Fruit fly (Drosophila melanogaster) whole organism, embryonic: Measurements from ENCODE around the gene oxt.
A peak's percentile ranks its signal among the peaks of the same experiment; 100 is the strongest.

Experiments used
- Bteb2 ChIP-seq: fragments of 200-800 bp; sonication (Bioruptor generic); optimal IDR thresholded peaks from 2 replicates; lab custom pipeline; 2016; ENCODE audit warnings: missing biosample characterization, missing genetic modification characterization
- CG10274 ChIP-seq: fragments of 200-800 bp; sonication (Bioruptor generic); optimal IDR thresholded peaks from 3 replicates; lab custom pipeline; 2017; ENCODE audit warnings: missing biosample characterization, mild to moderate bottlenecking, missing genetic modification characterization
- CG10654 ChIP-seq: fragments of 200-800 bp; sonication (Bioruptor generic); optimal IDR thresholded peaks from 2 replicates; lab custom pipeline; 2016; ENCODE audit warnings: missing biosample characterization, missing genetic modification characterization
- CG12104 ChIP-seq: fragments of 200-800 bp; sonication (Bioruptor generic); optimal IDR thresholded peaks from 3 replicates; lab custom pipeline; 2016; ENCODE audit warnings: missing biosample characterization, missing genetic modification characterization
- CG13296 ChIP-seq: fragments of 200-800 bp; sonication (Bioruptor generic); optimal IDR thresholded peaks from 3 replicates; lab custom pipeline; 2018; ENCODE audit warnings: missing biosample characterization, mild to moderate bottlenecking, missing genetic modification characterization
- CG18476 ChIP-seq: fragments of 200-800 bp; sonication (Bioruptor generic); optimal IDR thresholded peaks from 2 replicates; lab custom pipeline; 2016; ENCODE audit warnings: missing biosample characterization, mild to moderate bottlenecking, missing genetic modification characterization
- CG18764 ChIP-seq: fragments of 200-800 bp; sonication (Bioruptor generic); optimal IDR thresholded peaks from 3 replicates; lab custom pipeline; 2016; ENCODE audit warnings: missing biosample characterization, missing genetic modification characterization
- CG2199 ChIP-seq: fragments of 200-800 bp; sonication (Bioruptor generic); IDR thresholded peaks from 3 replicates; pipeline ENCODE4 v1.3.6; 2022; ENCODE audit warnings: missing biosample characterization, missing genetic modification characterization
- CG30403 ChIP-seq: fragments of 200-800 bp; sonication (Bioruptor generic); optimal IDR thresholded peaks from 3 replicates; lab custom pipeline; 2016; ENCODE audit warnings: missing biosample characterization, missing genetic modification characterization
- CG34422 ChIP-seq: fragments of 200-800 bp; sonication (Bioruptor generic); IDR thresholded peaks from 3 replicates; pipeline ENCODE4 v1.3.6; 2022; ENCODE audit warnings: missing biosample characterization, missing genetic modification characterization
- CG42726 ChIP-seq: fragments of 200-800 bp; sonication (Bioruptor generic); IDR thresholded peaks from 2 replicates; pipeline ENCODE4 v1.3.6; 2022; ENCODE audit warnings: missing biosample characterization, missing genetic modification characterization; ENCODE audit not compliant: partially characterized antibody
- CG6175 ChIP-seq: fragments of 200-800 bp; sonication (Bioruptor generic); IDR thresholded peaks from 3 replicates; pipeline ENCODE4 v1.3.6; 2022; ENCODE audit warnings: missing biosample characterization, missing genetic modification characterization
- CG6689 ChIP-seq: fragments of 200-800 bp; sonication (Bioruptor generic); IDR thresholded peaks from 2 replicates; pipeline ENCODE4 v1.3.6; 2022; ENCODE audit warnings: missing biosample characterization, missing genetic modification characterization
- CG7928 ChIP-seq: fragments of 200-800 bp; sonication (Bioruptor generic); optimal IDR thresholded peaks from 2 replicates; lab custom pipeline; 2017; ENCODE audit warnings: missing biosample characterization, mild to moderate bottlenecking, missing genetic modification characterization
- CG8478 ChIP-seq: fragments of >200 bp; optimal IDR thresholded peaks from 2 replicates; lab custom pipeline; 2018
- CG9609 ChIP-seq: fragments of 200-800 bp; sonication (Bioruptor generic); optimal IDR thresholded peaks from 3 replicates; lab custom pipeline; 2016; ENCODE audit warnings: missing biosample characterization, missing genetic modification characterization
- CG9876 ChIP-seq: fragments of 200-800 bp; sonication (Bioruptor generic); optimal IDR thresholded peaks from 2 replicates; lab custom pipeline; 2016; ENCODE audit warnings: missing biosample characterization, missing genetic modification characterization
- CoRest ChIP-seq: fragments of 200-800 bp; sonication (Bioruptor generic); optimal IDR thresholded peaks from 3 replicates; lab custom pipeline; 2018; ENCODE audit warnings: missing biosample characterization, mild to moderate bottlenecking, missing genetic modification characterization, moderate library complexity
- Dfd ChIP-seq, 2 experiments: fragments of >200 bp; optimal IDR thresholded peaks; 2 replicates each; lab custom pipeline; 2017; ENCODE audit warnings: missing biosample characterization in 2 of 2, missing genetic modification characterization in 2 of 2
- E2f1 ChIP-seq: fragments of 200-800 bp; sonication (Bioruptor generic); IDR thresholded peaks from 2 replicates; pipeline ENCODE4 v1.3.6; 2022; ENCODE audit warnings: missing biosample characterization, missing genetic modification characterization
- Ets97D ChIP-seq: fragments of 200-800 bp; sonication (Bioruptor generic); optimal IDR thresholded peaks from 3 replicates; lab custom pipeline; 2016; ENCODE audit warnings: missing biosample characterization, missing genetic modification characterization
- Fer1 ChIP-seq: fragments of 200-800 bp; sonication (Bioruptor generic); optimal IDR thresholded peaks from 2 replicates; lab custom pipeline; 2017; ENCODE audit warnings: missing biosample characterization, mild to moderate bottlenecking, missing genetic modification characterization
- Gug ChIP-seq: fragments of 200-800 bp; sonication (Bioruptor generic); IDR thresholded peaks from 4 replicates; pipeline ENCODE4 v1.3.6; 2022; ENCODE audit warnings: missing biosample characterization, missing genetic modification characterization
- H15 ChIP-seq: fragments of 200-800 bp; sonication (Bioruptor generic); IDR thresholded peaks from 3 replicates; pipeline ENCODE4 v1.3.6; 2022; ENCODE audit warnings: missing biosample characterization, missing genetic modification characterization
- H2.0 ChIP-seq: fragments of 200-800 bp; sonication (Bioruptor generic); IDR thresholded peaks from 2 replicates; pipeline ENCODE4 v1.3.6; 2022; ENCODE audit warnings: missing biosample characterization, missing genetic modification characterization
- HmgZ ChIP-seq: fragments of 200-800 bp; sonication (Bioruptor generic); optimal IDR thresholded peaks from 2 replicates; lab custom pipeline; 2018; ENCODE audit warnings: missing biosample characterization, mild to moderate bottlenecking, missing genetic modification characterization
- Kr ChIP-seq: fragments of 200-800 bp; sonication (Bioruptor generic); optimal IDR thresholded peaks from 2 replicates; lab custom pipeline; 2017; ENCODE audit warnings: missing biosample characterization, mild to moderate bottlenecking, missing genetic modification characterization
- Mrtf ChIP-seq: fragments of 200-800 bp; sonication (Bioruptor generic); IDR thresholded peaks from 3 replicates; pipeline ENCODE4 v1.3.6; 2022; ENCODE audit warnings: missing biosample characterization, missing genetic modification characterization
- Opbp ChIP-seq: fragments of 200-800 bp; sonication (Bioruptor generic); IDR thresholded peaks from 3 replicates; pipeline ENCODE4 v1.3.6; 2022; ENCODE audit warnings: missing biosample characterization, missing genetic modification characterization; ENCODE audit not compliant: partially characterized antibody
- Ravus ChIP-seq: fragments of 200-800 bp; sonication (Bioruptor generic); IDR thresholded peaks from 2 replicates; pipeline ENCODE4 v1.3.6; 2022; ENCODE audit warnings: missing biosample characterization, missing genetic modification characterization
- ac ChIP-seq: fragments of 200-800 bp; sonication (Bioruptor generic); optimal IDR thresholded peaks from 3 replicates; lab custom pipeline; 2017; ENCODE audit warnings: missing biosample characterization, mild to moderate bottlenecking, missing genetic modification characterization
- al ChIP-seq: fragments of 200-800 bp; sonication (Bioruptor generic); IDR thresholded peaks from 2 replicates; pipeline ENCODE4 v1.3.6; 2022; ENCODE audit warnings: missing biosample characterization, missing genetic modification characterization
- amos ChIP-seq: fragments of 200-800 bp; sonication (Bioruptor generic); IDR thresholded peaks from 2 replicates; pipeline ENCODE4 v1.3.6; 2022; ENCODE audit warnings: missing biosample characterization, missing genetic modification characterization; ENCODE audit not compliant: partially characterized antibody
- ato ChIP-seq: fragments of 200-800 bp; sonication (Bioruptor generic); IDR thresholded peaks from 2 replicates; pipeline ENCODE4 v1.3.6; 2022; ENCODE audit warnings: missing biosample characterization, missing genetic modification characterization; ENCODE audit not compliant: partially characterized antibody
- az2 ChIP-seq: fragments of 200-800 bp; sonication (Bioruptor generic); optimal IDR thresholded peaks from 3 replicates; lab custom pipeline; 2016; ENCODE audit warnings: missing biosample characterization, missing genetic modification characterization
- bcd ChIP-seq: fragments of 200-800 bp; sonication (Bioruptor generic); optimal IDR thresholded peaks from 2 replicates; lab custom pipeline; 2017; ENCODE audit warnings: missing biosample characterization, mild to moderate bottlenecking, missing genetic modification characterization
- exex ChIP-seq: fragments of 200-800 bp; sonication (Bioruptor generic); optimal IDR thresholded peaks from 4 replicates; lab custom pipeline; 2018; ENCODE audit warnings: missing biosample characterization, mild to moderate bottlenecking, missing genetic modification characterization, moderate library complexity
- grn ChIP-seq: fragments of 200-800 bp; sonication (Bioruptor generic); optimal IDR thresholded peaks from 3 replicates; lab custom pipeline; 2017; ENCODE audit warnings: missing biosample characterization, missing genetic modification characterization
- gt ChIP-seq: fragments of 200-800 bp; sonication (Bioruptor generic); IDR thresholded peaks from 2 replicates; pipeline ENCODE4 v1.3.6; 2022; ENCODE audit warnings: missing biosample characterization, missing genetic modification characterization
- kah ChIP-seq: fragments of 200-800 bp; sonication (Bioruptor generic); optimal IDR thresholded peaks from 2 replicates; lab custom pipeline; 2018; ENCODE audit warnings: missing biosample characterization, mild to moderate bottlenecking, missing genetic modification characterization
- lola ChIP-seq, 3 experiments: fragments of >200 bp in 2 of 3; fragments of 200-800 bp in 1 of 3; sonication (Bioruptor generic) in 1 of 3; optimal IDR thresholded peaks; 2 replicates each; lab custom pipeline; 2017 to 2019; ENCODE audit warnings: missing biosample characterization in 3 of 3, missing genetic modification characterization in 3 of 3, mild to moderate bottlenecking in 1 of 3, moderate library complexity in 1 of 3
- nerfin-2 ChIP-seq: fragments of 200-800 bp; sonication (Bioruptor generic); IDR thresholded peaks from 2 replicates; pipeline ENCODE4 v1.3.6; 2022; ENCODE audit warnings: missing biosample characterization, missing genetic modification characterization; ENCODE audit not compliant: partially characterized antibody
- psq ChIP-seq: fragments of 200-800 bp; sonication (Bioruptor generic); optimal IDR thresholded peaks from 2 replicates; lab custom pipeline; 2017; ENCODE audit warnings: missing biosample characterization, missing genetic modification characterization
- pum ChIP-seq: fragments of 200-800 bp; sonication (Bioruptor generic); optimal IDR thresholded peaks from 2 replicates; lab custom pipeline; 2016; ENCODE audit warnings: missing biosample characterization, missing genetic modification characterization
- salm ChIP-seq: fragments of 200-800 bp; sonication (Bioruptor generic); optimal IDR thresholded peaks from 2 replicates; lab custom pipeline; 2018; ENCODE audit warnings: missing biosample characterization, mild to moderate bottlenecking, missing genetic modification characterization
- shn ChIP-seq: fragments of 200-800 bp; sonication (Bioruptor generic); optimal IDR thresholded peaks from 3 replicates; lab custom pipeline; 2016; ENCODE audit warnings: missing biosample characterization, missing genetic modification characterization
- sna ChIP-seq: fragments of 200-800 bp; sonication (Bioruptor generic); IDR thresholded peaks from 2 replicates; pipeline ENCODE4 v1.3.6; 2022; ENCODE audit warnings: missing biosample characterization, missing genetic modification characterization; ENCODE audit not compliant: partially characterized antibody
- tna ChIP-seq: fragments of 200-800 bp; sonication (Bioruptor generic); IDR thresholded peaks from 2 replicates; pipeline ENCODE4 v1.3.6; 2022; ENCODE audit warnings: missing biosample characterization, missing genetic modification characterization; ENCODE audit not compliant: partially characterized antibody
- vnd ChIP-seq: fragments of 200-800 bp; sonication (Bioruptor generic); IDR thresholded peaks from 3 replicates; pipeline ENCODE4 v1.3.6; 2022; ENCODE audit warnings: missing biosample characterization, missing genetic modification characterization; ENCODE audit not compliant: partially characterized antibody
- yki ChIP-seq: fragments of >200 bp; optimal IDR thresholded peaks from 3 replicates; lab custom pipeline; 2018
- z ChIP-seq: fragments of 200-800 bp; sonication (Bioruptor generic); IDR thresholded peaks from 3 replicates; pipeline ENCODE4 v1.3.6; 2022; ENCODE audit warnings: missing biosample characterization, missing genetic modification characterization

oxt gene

dm6 chr3L:2243846-2244528, 18.5 kb downstream of the oxt start, which contains the start of gene CG32301 (continued):
- TF ChIP-seq lola (GFP tag; optimal IDR thresholded peaks at IDR 0.05; lab: Kevin White, UChicago) (no peak), bcd (GFP tag; lab: Kevin White, UChicago) (no peak), Opbp (GFP tag; lab: Robert Waterston, UW) (peak; percentile 71; the same call in 2 of the 3 replicates), Gug (no peak), ac (GFP tag; lab: Kevin White, UChicago) (no peak), sna (GFP tag; lab: Robert Waterston, UW) (peak; percentile 64), CG12104 (GFP tag; lab: Kevin White, UChicago) (no peak), z (GFP tag; lab: Robert Waterston, UW) (no peak), al (no peak), grn (GFP tag; lab: Kevin White, UChicago) (no peak), pum (GFP tag; lab: Kevin White, UChicago) (no peak), CG8478 (lab: Kevin White, UChicago) (no peak), CG42726 (0 out of 2 replicates have a peak, but pooled peaks have one; percentile 24), shn (GFP tag; lab: Kevin White, UChicago) (no peak), amos (GFP tag; lab: Robert Waterston, UW) (peak; percentile 32; the same call in 1 of the 2 replicates), Dfd (GFP tag; optimal IDR thresholded peaks at IDR 0.05; lab: Kevin White, UChicago) (no peak), Fer1 (GFP tag; lab: Kevin White, UChicago) (no peak), CG10274 (no peak), nerfin-2 (GFP tag; lab: Robert Waterston, UW) (peak; percentile 41; the same call in 1 of the 2 replicates), Bteb2 (GFP tag; lab: Kevin White, UChicago) (no peak), CoRest (tag; lab: Kevin White, UChicago) (peak; percentile 27), Mrtf (GFP tag; lab: Robert Waterston, UW) (no peak), exex (tag; lab: Kevin White, UChicago) (no peak), vnd (GFP tag; lab: Robert Waterston, UW) (peak; percentile 27; the same call in 1 of the 3 replicates), yki (lab: Kevin White, UChicago) (no peak), CG10654 (GFP tag; lab: Kevin White, UChicago) (no peak), tna (no peak), CG34422 (GFP tag; lab: Robert Waterston, UW) (no peak), az2 (GFP tag; lab: Kevin White, UChicago) (no peak), CG13296 (no peak), CG6175 (GFP tag; lab: Robert Waterston, UW) (no peak), H2.0 (GFP tag; lab: Robert Waterston, UW) (no peak), CG9609 (GFP tag; lab: Kevin White, UChicago) (no peak), salm (tag; lab: Kevin White, UChicago) (no peak), CG30403 (GFP tag; lab: Kevin White, UChicago) (no peak), gt (GFP tag; lab: Robert Waterston, UW) (no peak), Ets97D (GFP tag; lab: Kevin White, UChicago) (no peak), CG2199 (GFP tag; lab: Robert Waterston, UW) (0 out of 3 replicates have a peak, but pooled peaks have one; percentile 17), CG7928 (GFP tag; lab: Kevin White, UChicago) (no peak), H15 (GFP tag; lab: Robert Waterston, UW) (no peak), CG18764 (GFP tag; lab: Kevin White, UChicago) (no peak), kah (GFP tag; lab: Kevin White, UChicago) (peak; percentile 52), psq (GFP tag; lab: Kevin White, UChicago) (no peak), CG18476 (GFP tag; lab: Kevin White, UChicago) (no peak), HmgZ (peak; percentile 30), CG9876 (GFP tag; lab: Kevin White, UChicago) (no peak), ato (GFP tag; lab: Robert Waterston, UW) (peak; percentile 29; the same call in 1 of the 2 replicates), CG6689 (no peak), E2f1 (no peak), Ravus (GFP tag; lab: Robert Waterston, UW) (no peak), Kr (GFP tag; lab: Kevin White, UChicago) (no peak)
